Worm (Caenorhabditis elegans): ENCODE measurements around the gene glt-3.

DNA sequence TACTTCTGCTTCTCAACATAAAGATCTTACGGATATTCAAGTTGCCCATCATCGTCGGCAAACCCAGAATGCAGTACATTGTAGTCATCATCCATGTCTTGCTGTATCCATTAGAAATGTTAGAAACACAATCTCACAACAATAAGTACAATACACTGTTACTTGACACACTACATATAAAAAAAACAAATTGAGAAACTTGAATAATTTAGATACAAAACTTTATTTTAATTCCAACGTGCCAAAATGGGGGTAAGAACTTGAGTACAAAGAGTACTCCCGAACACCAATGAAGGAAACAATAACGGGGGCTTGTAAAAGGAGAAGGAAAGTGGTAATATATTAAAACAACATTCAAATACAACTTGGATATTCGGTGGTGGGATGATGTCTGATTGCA, 3.5 kb upstream of the glt-3 start, which contains the start of gene ctf-18:
- TF ChIP-seq hlh-8 (tag; optimal IDR thresholded peaks at IDR 0.05) (no peak), fkh-10 (GFP tag; optimal IDR thresholded peaks at IDR 0.05) (no peak), ets-4 (tag; optimal IDR thresholded peaks at IDR 0.05) (no peak), ama-1 (optimal IDR thresholded peaks at IDR 0.05) (no peak), nhr-11 (tag; optimal IDR thresholded peaks at IDR 0.05) (no peak), hlh-13 (GFP tag; optimal IDR thresholded peaks at IDR 0.05) (no peak)

Measured in whole organism, late embryonic.